Worm (Caenorhabditis elegans): ENCODE data around the gene pvf-1.
A peak's percentile ranks its signal among the peaks of the same experiment; 100 is the strongest.

Gene pvf-1

DNA sequence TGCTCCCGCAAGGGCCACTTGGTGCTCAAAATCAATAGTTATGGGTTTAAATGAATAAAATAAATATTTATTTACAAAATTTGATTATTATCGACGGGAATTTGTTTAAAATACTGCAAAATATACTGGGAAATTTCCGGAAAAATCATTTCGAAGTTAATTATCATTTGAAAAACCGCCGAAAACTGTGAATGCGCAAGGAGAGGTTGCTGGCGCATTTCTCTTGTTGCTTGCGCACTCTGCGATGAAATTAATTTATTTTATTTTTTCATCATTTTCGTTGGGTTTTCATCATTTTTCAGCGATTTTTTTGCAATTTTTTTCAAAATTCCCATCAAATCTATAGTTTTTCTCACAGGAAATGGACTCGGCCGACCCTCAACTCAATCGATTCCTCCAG, 35.4 kb upstream of the pvf-1 start, which contains the start of gene ddp-1:
ddp-1 (plus strand) TSS at position 357 of the 400 bp plus-strand sequence.
- TF ChIP-seq zip-4 (GFP tag; optimal IDR thresholded peaks at IDR 0.05) (peak; percentile 93), isw-1 (GFP tag; IDR thresholded peaks at IDR 0.05) (peak; percentile 95), nhr-71 (tag; optimal IDR thresholded peaks at IDR 0.05) (peak; percentile 97), nhr-84 (tag; optimal IDR thresholded peaks at IDR 0.05) (no peak), nhr-237 (tag; optimal IDR thresholded peaks at IDR 0.05) (peak; percentile 71), lin-14 (GFP tag; optimal IDR thresholded peaks at IDR 0.05) (peak; percentile 93), elt-2 (tag; optimal IDR thresholded peaks at IDR 0.05) (peak; percentile 90), pax-3 (tag; optimal IDR thresholded peaks at IDR 0.05) (peak; percentile 91), tlp-1 (tag; optimal IDR thresholded peaks at IDR 0.05) (no peak), nhr-20 (tag; optimal IDR thresholded peaks at IDR 0.05) (peak; percentile 94), nhr-19 (GFP tag; conservative IDR thresholded peaks at IDR 0.05) (peak; percentile 96), ama-1 (optimal IDR thresholded peaks at IDR 0.05) (peak; percentile 91), mab-9 (GFP tag; IDR thresholded peaks at IDR 0.05) (peak; percentile 90), hlh-4 (tag; optimal IDR thresholded peaks at IDR 0.05) (no peak), mef-2 (tag; optimal IDR thresholded peaks at IDR 0.05) (peak; percentile 69), nhr-77 (tag; optimal IDR thresholded peaks at IDR 0.05) (peak; percentile 85), elt-3 (tag; optimal IDR thresholded peaks at IDR 0.05) (peak in 4 of 6 experiments; percentile 1 to 93 (median 85)), fkh-4 (tag; optimal IDR thresholded peaks at IDR 0.05; ENCODE audit: borderline replicate concordance) (peak; percentile 78), ces-1 (GFP tag; optimal IDR thresholded peaks at IDR 0.05) (no peak), xbp-1 (tag; optimal IDR thresholded peaks at IDR 0.05) (peak; percentile 95), lin-39 (tag; optimal IDR thresholded peaks at IDR 0.05) (peak; percentile 98), swsn-7 (tag; optimal IDR thresholded peaks at IDR 0.05) (peak; percentile 96), C04F5.9 (tag; optimal IDR thresholded peaks at IDR 0.05) (peak; percentile 86), unc-86 (tag; optimal IDR thresholded peaks at IDR 0.05) (peak; percentile 95), sptf-1 (tag; optimal IDR thresholded peaks at IDR 0.05) (no peak), pqm-1 (tag; optimal IDR thresholded peaks at IDR 0.05) (peak; percentile 29), F16B12.6 (tag; optimal IDR thresholded peaks at IDR 0.05) (peak; percentile 75), jun-1 (tag; optimal IDR thresholded peaks at IDR 0.05) (peak; percentile 93), sup-37 (GFP tag; optimal IDR thresholded peaks at IDR 0.05) (peak; percentile 91), lin-15B (tag; optimal IDR thresholded peaks at IDR 0.05) (peak; percentile 90), dsc-1 (tag; optimal IDR thresholded peaks at IDR 0.05) (peak; percentile 98), ceh-82 (tag; optimal IDR thresholded peaks at IDR 0.05) (peak; percentile 98), unc-130 (tag; optimal IDR thresholded peaks at IDR 0.05) (peak; percentile 93), C16A3.4 (tag; optimal IDR thresholded peaks at IDR 0.05) (peak; percentile 97), efl-3 (GFP tag; optimal IDR thresholded peaks at IDR 0.05) (peak; percentile 94), skn-1 (tag; optimal IDR thresholded peaks at IDR 0.05) (peak; percentile 92), dpl-1 (GFP tag; optimal IDR thresholded peaks at IDR 0.05) (peak; percentile 99 to 100 (median 100)), hlh-17 (GFP tag; optimal IDR thresholded peaks at IDR 0.05; ENCODE audit: borderline replicate concordance) (no peak), unc-98 (GFP tag; IDR thresholded peaks at IDR 0.05) (0 out of 2 replicates have a peak, but pooled peaks have one; percentile 39), alr-1 (tag; optimal IDR thresholded peaks at IDR 0.05; ENCODE audit: borderline replicate concordance) (no peak), ceh-63 (GFP tag; optimal IDR thresholded peaks at IDR 0.05) (peak; percentile 63), ztf-4 (tag; optimal IDR thresholded peaks at IDR 0.05) (peak; percentile 92), grh-1 (GFP tag; IDR thresholded peaks at IDR 0.05) (peak; percentile 96), blmp-1 (tag; optimal IDR thresholded peaks at IDR 0.05) (peak; percentile 81), fos-1 (tag; optimal IDR thresholded peaks at IDR 0.05) (peak; percentile 91), hpl-2 (GFP tag; optimal IDR thresholded peaks at IDR 0.05) (peak; percentile 60), aly-2 (tag; optimal IDR thresholded peaks at IDR 0.05) (peak; percentile 97), egl-13 (tag; optimal IDR thresholded peaks at IDR 0.05) (peak; percentile 93), egl-27 (tag; optimal IDR thresholded peaks at IDR 0.05) (no peak), fkh-10 (GFP tag; optimal IDR thresholded peaks at IDR 0.05) (peak; percentile 91), nhr-12 (tag; optimal IDR thresholded peaks at IDR 0.05) (peak; percentile 51), ceh-88 (GFP tag; IDR thresholded peaks at IDR 0.05) (peak; percentile 83), zag-1 (tag; optimal IDR thresholded peaks at IDR 0.05) (peak; percentile 81)
